Fruit fly (Drosophila melanogaster) whole organism, embryonic: ENCODE data around the gene Jon66Cii.

Experiments used
- Atf3 ChIP-seq: fragments of 200-800 bp; sonication (Bioruptor generic); optimal IDR thresholded peaks from 3 replicates; lab custom pipeline; 2016; ENCODE audit warnings: missing biosample characterization, missing genetic modification characterization
- CG10321 ChIP-seq: fragments of 200-800 bp; sonication (Bioruptor generic); IDR thresholded peaks from 2 replicates; pipeline ENCODE4 v1.3.6; 2022; ENCODE audit warnings: missing biosample characterization, missing genetic modification characterization
- CG10462 ChIP-seq: fragments of 200-800 bp; sonication (Bioruptor generic); optimal IDR thresholded peaks from 2 replicates; lab custom pipeline; 2016; ENCODE audit warnings: missing biosample characterization, missing genetic modification characterization
- CG11247 ChIP-seq: fragments of 200-800 bp; sonication (Bioruptor generic); IDR thresholded peaks from 2 replicates; pipeline ENCODE4 v1.3.6; 2022; ENCODE audit warnings: missing biosample characterization, missing genetic modification characterization
- CG11504 ChIP-seq: fragments of 200-800 bp; sonication (Bioruptor generic); optimal IDR thresholded peaks from 3 replicates; lab custom pipeline; 2019; ENCODE audit warnings: missing biosample characterization, mild to moderate bottlenecking, missing genetic modification characterization, moderate library complexity
- CG12659 ChIP-seq: fragments of 200-800 bp; sonication (Bioruptor generic); optimal IDR thresholded peaks from 3 replicates; lab custom pipeline; 2017; ENCODE audit warnings: mild to moderate bottlenecking, missing biosample characterization, missing genetic modification reagents, missing genetic modification characterization
- CG14667 ChIP-seq: fragments of 200-800 bp; sonication (Bioruptor generic); IDR thresholded peaks from 2 replicates; pipeline ENCODE4 v1.3.6; 2022; ENCODE audit warnings: missing biosample characterization, missing genetic modification characterization
- CG14860 ChIP-seq: fragments of 200-800 bp; sonication (Bioruptor generic); IDR thresholded peaks from 3 replicates; pipeline ENCODE4 v1.3.6; 2022; ENCODE audit warnings: missing biosample characterization, missing genetic modification characterization; ENCODE audit not compliant: partially characterized antibody
- CG16863 ChIP-seq: fragments of 200-800 bp; sonication (Bioruptor generic); optimal IDR thresholded peaks from 3 replicates; lab custom pipeline; 2016; ENCODE audit warnings: missing biosample characterization, missing genetic modification characterization
- CG17186 ChIP-seq: fragments of 200-800 bp; sonication (Bioruptor generic); optimal IDR thresholded peaks from 3 replicates; lab custom pipeline; 2017; ENCODE audit warnings: missing biosample characterization, missing genetic modification reagents, missing genetic modification characterization
- CG18011 ChIP-seq: fragments of 200-800 bp; sonication (Bioruptor generic); optimal IDR thresholded peaks from 2 replicates; lab custom pipeline; 2017; ENCODE audit warnings: missing biosample characterization, missing genetic modification characterization, mild to moderate bottlenecking, moderate library complexity, missing genotype
- CG18476 ChIP-seq: fragments of 200-800 bp; sonication (Bioruptor generic); optimal IDR thresholded peaks from 2 replicates; lab custom pipeline; 2016; ENCODE audit warnings: missing biosample characterization, mild to moderate bottlenecking, missing genetic modification characterization
- CG2129 ChIP-seq: fragments of 200-800 bp; sonication (Bioruptor generic); IDR thresholded peaks from 2 replicates; pipeline ENCODE4 v1.3.6; 2022; ENCODE audit warnings: missing biosample characterization, missing genetic modification characterization; ENCODE audit not compliant: partially characterized antibody
- CG30403 ChIP-seq: fragments of 200-800 bp; sonication (Bioruptor generic); optimal IDR thresholded peaks from 3 replicates; lab custom pipeline; 2016; ENCODE audit warnings: missing biosample characterization, missing genetic modification characterization
- CG34224 ChIP-seq: fragments of 200-800 bp; sonication (Bioruptor generic); IDR thresholded peaks from 3 replicates; pipeline ENCODE4 v1.3.6; 2022; ENCODE audit warnings: missing biosample characterization, missing genetic modification characterization; ENCODE audit not compliant: partially characterized antibody
- CG3726 ChIP-seq: fragments of 200-800 bp; sonication (Bioruptor generic); IDR thresholded peaks from 3 replicates; pipeline ENCODE4, ENCODE4 v1.3.6; 2022; ENCODE audit warnings: missing biosample characterization, missing genetic modification characterization
- CG4820 ChIP-seq: fragments of 200-800 bp; sonication (Bioruptor generic); optimal IDR thresholded peaks from 3 replicates; lab custom pipeline; 2016; ENCODE audit warnings: missing biosample characterization, missing genetic modification characterization
- CG8359 ChIP-seq: fragments of 200-800 bp; sonication (Bioruptor generic); optimal IDR thresholded peaks from 2 replicates; lab custom pipeline; 2017; ENCODE audit warnings: missing biosample characterization, mild to moderate bottlenecking, missing genetic modification characterization, borderline replicate concordance
- Chrac-16 ChIP-seq: fragments of 200-800 bp; sonication (Bioruptor generic); optimal IDR thresholded peaks from 3 replicates; lab custom pipeline; 2016; ENCODE audit warnings: missing biosample characterization, missing genetic modification characterization
- Doc3 ChIP-seq: fragments of 200-800 bp; sonication (Bioruptor generic); IDR thresholded peaks from 3 replicates; pipeline ENCODE4 v1.3.6; 2022; ENCODE audit warnings: missing biosample characterization, missing genetic modification characterization; ENCODE audit not compliant: partially characterized antibody
- Fer2 ChIP-seq: fragments of 200-800 bp; sonication (Bioruptor generic); optimal IDR thresholded peaks from 2 replicates; lab custom pipeline; 2018; ENCODE audit warnings: missing biosample characterization, mild to moderate bottlenecking, missing genetic modification characterization, moderate library complexity
- Hmr ChIP-seq: fragments of 200-800 bp; sonication (Bioruptor generic); optimal IDR thresholded peaks from 3 replicates; lab custom pipeline; 2017; ENCODE audit warnings: mild to moderate bottlenecking, missing biosample characterization, missing genetic modification reagents, missing genetic modification characterization
- Hr39 ChIP-seq: fragments of >200 bp; optimal IDR thresholded peaks from 2 replicates; lab custom pipeline; 2017
- Lpt ChIP-seq: fragments of >200 bp; optimal IDR thresholded peaks from 2 replicates; lab custom pipeline; 2018; ENCODE audit warnings: missing biosample characterization, missing genetic modification characterization
- NC2α ChIP-seq: fragments of 200-800 bp; sonication (Bioruptor generic); optimal IDR thresholded peaks from 2 replicates; lab custom pipeline; 2016; ENCODE audit warnings: missing biosample characterization, missing genetic modification characterization
- Ssrp ChIP-seq: fragments of 200-800 bp; sonication (Bioruptor generic); optimal IDR thresholded peaks from 2 replicates; lab custom pipeline; 2018; ENCODE audit warnings: missing biosample characterization, mild to moderate bottlenecking, missing genetic modification characterization, moderate library complexity
- ab ChIP-seq: fragments of 200-800 bp; sonication (Bioruptor generic); optimal IDR thresholded peaks from 2 replicates; lab custom pipeline; 2016; ENCODE audit warnings: missing biosample characterization, missing genetic modification characterization
- ap ChIP-seq: fragments of 200-800 bp; sonication (Bioruptor generic); IDR thresholded peaks from 2 replicates; pipeline ENCODE4 v1.3.6; 2022; ENCODE audit warnings: missing biosample characterization, missing genetic modification characterization
- cad ChIP-seq: fragments of >200 bp; optimal IDR thresholded peaks from 2 replicates; lab custom pipeline; 2017; ENCODE audit warnings: missing biosample characterization, missing genetic modification characterization
- dan ChIP-seq: fragments of 200-800 bp; sonication (Bioruptor generic); IDR thresholded peaks from 2 replicates; pipeline ENCODE4 v1.3.6; 2022; ENCODE audit warnings: missing biosample characterization, missing genetic modification characterization
- dimm ChIP-seq: fragments of 200-800 bp; sonication (Bioruptor generic); IDR thresholded peaks from 2 replicates; pipeline ENCODE4 v1.3.6; 2022; ENCODE audit warnings: missing biosample characterization, missing genetic modification characterization
- dm ChIP-seq: fragments of 200-800 bp; sonication (Bioruptor generic); optimal IDR thresholded peaks from 3 replicates; lab custom pipeline; 2016; ENCODE audit warnings: missing biosample characterization, missing genetic modification characterization
- dpn ChIP-seq, 2 experiments: fragments of 200-800 bp; sonication (Bioruptor generic); optimal IDR thresholded peaks; 3 replicates each; lab custom pipeline; 2016; ENCODE audit warnings: missing biosample characterization in 2 of 2, missing genetic modification characterization in 2 of 2
- eyg ChIP-seq: fragments of 200-800 bp; sonication (Bioruptor generic); optimal IDR thresholded peaks from 3 replicates; lab custom pipeline; 2016; ENCODE audit warnings: missing biosample characterization, missing genetic modification characterization
- grn ChIP-seq: fragments of 200-800 bp; sonication (Bioruptor generic); optimal IDR thresholded peaks from 3 replicates; lab custom pipeline; 2017; ENCODE audit warnings: missing biosample characterization, missing genetic modification characterization
- gsb ChIP-seq: fragments of 200-800 bp; sonication (Bioruptor generic); IDR thresholded peaks from 2 replicates; pipeline ENCODE4 v1.3.6; 2022; ENCODE audit warnings: missing biosample characterization, missing genetic modification characterization
- hbn ChIP-seq: fragments of 200-800 bp; sonication (Bioruptor generic); IDR thresholded peaks from 2 replicates; pipeline ENCODE4 v1.3.6; 2022; ENCODE audit warnings: missing biosample characterization, missing genetic modification characterization; ENCODE audit not compliant: partially characterized antibody
- kah ChIP-seq: fragments of 200-800 bp; sonication (Bioruptor generic); optimal IDR thresholded peaks from 2 replicates; lab custom pipeline; 2018; ENCODE audit warnings: missing biosample characterization, mild to moderate bottlenecking, missing genetic modification characterization
- kni ChIP-seq: fragments of 200-800 bp; sonication (Bioruptor generic); optimal IDR thresholded peaks from 3 replicates; lab custom pipeline; 2017; ENCODE audit warnings: mild to moderate bottlenecking, missing biosample characterization, missing genetic modification reagents, missing genetic modification characterization
- lbe ChIP-seq: fragments of 200-800 bp; sonication (Bioruptor generic); optimal IDR thresholded peaks from 2 replicates; lab custom pipeline; 2016; ENCODE audit warnings: missing biosample characterization, mild to moderate bottlenecking, missing genetic modification characterization
- lmd ChIP-seq: fragments of 200-800 bp; sonication (Bioruptor generic); IDR thresholded peaks from 2 replicates; pipeline ENCODE4 v1.3.6; 2022; ENCODE audit warnings: missing biosample characterization, missing genetic modification characterization
- lola ChIP-seq, 3 experiments: fragments of >200 bp in 2 of 3; fragments of 200-800 bp in 1 of 3; sonication (Bioruptor generic) in 1 of 3; optimal IDR thresholded peaks; 2 replicates each; lab custom pipeline; 2017 to 2019; ENCODE audit warnings: missing biosample characterization in 3 of 3, missing genetic modification characterization in 3 of 3, mild to moderate bottlenecking in 1 of 3, moderate library complexity in 1 of 3
- odd ChIP-seq: fragments of 200-800 bp; sonication (Bioruptor generic); optimal IDR thresholded peaks from 2 replicates; lab custom pipeline; 2017; ENCODE audit warnings: missing biosample characterization, mild to moderate bottlenecking, missing genetic modification characterization
- onecut ChIP-seq: fragments of 200-800 bp; sonication (Bioruptor generic); IDR thresholded peaks from 2 replicates; pipeline ENCODE4 v1.3.6; 2022; ENCODE audit warnings: missing biosample characterization, missing genetic modification characterization
- ranshi ChIP-seq: fragments of 200-800 bp; sonication (Bioruptor generic); IDR thresholded peaks from 2 replicates; pipeline ENCODE4 v1.3.6; 2022; ENCODE audit warnings: missing biosample characterization, missing genetic modification characterization
- slbo ChIP-seq: fragments of 200-800 bp; sonication (Bioruptor generic); IDR thresholded peaks from 2 replicates; pipeline ENCODE4 v1.3.6; 2022; ENCODE audit warnings: missing biosample characterization, missing genetic modification characterization
- sob ChIP-seq: fragments of 200-800 bp; sonication (Bioruptor generic); IDR thresholded peaks from 2 replicates; pipeline ENCODE4 v1.3.6; 2022; ENCODE audit warnings: missing biosample characterization, missing genetic modification characterization
- sug ChIP-seq: fragments of 200-800 bp; optimal IDR thresholded peaks from 2 replicates; lab custom pipeline; 2019; ENCODE audit warnings: missing biosample characterization, mild to moderate bottlenecking, missing genetic modification characterization, moderate library complexity
- tna ChIP-seq: fragments of 200-800 bp; sonication (Bioruptor generic); IDR thresholded peaks from 2 replicates; pipeline ENCODE4 v1.3.6; 2022; ENCODE audit warnings: missing biosample characterization, missing genetic modification characterization; ENCODE audit not compliant: partially characterized antibody
- tx ChIP-seq: fragments of 200-800 bp; sonication (Bioruptor generic); optimal IDR thresholded peaks from 2 replicates; lab custom pipeline; 2016; ENCODE audit warnings: missing biosample characterization, missing genetic modification characterization
- zfh1 ChIP-seq: fragments of 200-800 bp; sonication (Bioruptor generic); IDR thresholded peaks from 3 replicates; pipeline ENCODE4 v1.3.6; 2022; ENCODE audit warnings: missing biosample characterization, missing genetic modification characterization
- zfh2 ChIP-seq: fragments of 200-800 bp; sonication (Bioruptor generic); optimal IDR thresholded peaks from 2 replicates; lab custom pipeline; 2016; ENCODE audit warnings: missing biosample characterization, missing genetic modification characterization

The Jon66Cii gene

DNA sequence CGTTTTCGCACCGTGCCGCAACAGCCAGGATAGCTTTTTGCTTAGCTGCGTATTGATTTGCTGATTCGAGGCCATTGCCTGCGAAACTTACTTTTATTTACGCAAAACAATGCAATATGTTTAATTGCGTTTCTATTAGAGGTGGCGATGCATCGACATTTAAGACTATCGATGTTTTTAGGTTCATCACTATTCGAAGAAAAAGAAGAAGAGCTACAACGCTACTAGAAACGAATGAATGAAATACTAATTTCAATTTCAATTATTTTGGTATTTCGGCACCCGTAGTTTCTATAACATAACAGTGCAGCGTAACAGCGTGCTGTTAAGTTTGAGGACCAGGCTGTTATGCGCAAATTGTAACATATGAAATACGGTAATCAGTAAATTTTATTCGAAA lies 11.7 kb upstream of the Jon66Cii start, which contains the start of the genes Tpt, mkg-p and CG13667 (continued):
- TF ChIP-seq sug (tag; lab: Kevin White, UChicago) (no peak), CG11504 (tag; lab: Kevin White, UChicago) (no peak), Hmr (GFP tag; lab: Kevin White, UChicago) (no peak), sob (peak; percentile 51; the same call in 1 of the 2 replicates), CG14860 (peak; percentile 66; the same call in 2 of the 3 replicates), Lpt (GFP tag; lab: Kevin White, UChicago) (no peak), ranshi (no peak), grn (no peak), Doc3 (GFP tag; lab: Robert Waterston, UW) (peak; percentile 63; the same call in 2 of the 3 replicates), cad (GFP tag; lab: Kevin White, UChicago) (no peak), NC2α (no peak), dpn (GFP tag; optimal IDR thresholded peaks at IDR 0.05; lab: Kevin White, UChicago) (peak in 1 of 2 experiments; percentile 26), CG4820 (GFP tag; lab: Kevin White, UChicago) (no peak), kni (GFP tag; lab: Kevin White, UChicago) (no peak), CG10321 (no peak), CG8359 (GFP tag; lab: Kevin White, UChicago) (no peak), dm (peak; percentile 58), CG17186 (GFP tag; lab: Kevin White, UChicago) (peak; percentile 100), dimm (GFP tag; lab: Robert Waterston, UW) (no peak), tx (no peak), CG2129 (GFP tag; lab: Robert Waterston, UW) (peak; percentile 64), slbo (no peak), tna (GFP tag; lab: Robert Waterston, UW) (no peak; the same call in 1 of the 2 replicates), lmd (GFP tag; lab: Robert Waterston, UW) (no peak), gsb (GFP tag; lab: Robert Waterston, UW) (no peak), CG16863 (no peak), hbn (GFP tag; lab: Robert Waterston, UW) (peak; percentile 81), onecut (GFP tag; lab: Robert Waterston, UW) (no peak), zfh2 (GFP tag; lab: Kevin White, UChicago) (peak; percentile 34), lbe (GFP tag; lab: Kevin White, UChicago) (no peak), CG12659 (GFP tag; lab: Kevin White, UChicago) (peak; percentile 82), CG11247 (GFP tag; lab: Robert Waterston, UW) (no peak), Hr39 (lab: Kevin White, UChicago) (no peak), CG34224 (GFP tag; lab: Robert Waterston, UW) (peak; percentile 81), CG18011 (GFP tag; lab: Kevin White, UChicago) (no peak), zfh1 (GFP tag; lab: Robert Waterston, UW) (no peak), lola (GFP tag; optimal IDR thresholded peaks at IDR 0.05; lab: Kevin White, UChicago) (no peak), dan (GFP tag; lab: Robert Waterston, UW) (no peak), eyg (GFP tag; lab: Kevin White, UChicago) (no peak), CG30403 (GFP tag; lab: Kevin White, UChicago) (no peak), odd (no peak), ab (GFP tag; lab: Kevin White, UChicago) (no peak), CG3726 (GFP tag; lab: Robert Waterston, UW) (no peak), ap (GFP tag; lab: Robert Waterston, UW) (no peak), CG10462 (no peak), Fer2 (tag; lab: Kevin White, UChicago) (no peak), CG18476 (GFP tag; lab: Kevin White, UChicago) (no peak), CG14667 (GFP tag; lab: Robert Waterston, UW) (no peak), Chrac-16 (GFP tag; lab: Kevin White, UChicago) (no peak), kah (no peak), Ssrp (tag; lab: Kevin White, UChicago) (no peak), Atf3 (GFP tag; lab: Kevin White, UChicago) (no peak)
